Fruit fly (Drosophila melanogaster): ENCODE data around the gene CG15576.
A peak's percentile ranks its signal among the peaks of the same experiment; 100 is the strongest.

The CG15576 gene

dm6 chrX:4205346-4206178 is 47.0 kb downstream of the CG15576 start, which contains the start of gene Fas2 (continued):
- TF ChIP-seq Xbp1 (GFP tag; optimal IDR thresholded peaks at IDR 0.05) (no peak), crol (GFP tag; IDR thresholded peaks at IDR 0.05) (no peak), Scr (GFP tag; IDR thresholded peaks at IDR 0.05; ENCODE audit: partially characterized antibody) (peak; percentile 40; the same call in 1 of the 2 replicates), salm (tag; optimal IDR thresholded peaks at IDR 0.05) (peak; percentile 55), ash1 (GFP tag; optimal IDR thresholded peaks at IDR 0.05) (no peak), CG6791 (GFP tag; IDR thresholded peaks at IDR 0.05; ENCODE audit: partially characterized antibody) (peak; percentile 62; the same call in 1 of the 3 replicates), CG6683 (GFP tag; optimal IDR thresholded peaks at IDR 0.05) (peak; percentile 9), Hr78 (GFP tag; optimal IDR thresholded peaks at IDR 0.05) (peak in 1 of 2 experiments; percentile 5), CG7963 (GFP tag; IDR thresholded peaks at IDR 0.05; ENCODE audit: partially characterized antibody) (no peak), CG43689 (GFP tag; IDR thresholded peaks at IDR 0.05) (no peak; the same call in 1 of the 2 replicates), hkb (optimal IDR thresholded peaks at IDR 0.05) (no peak), hkb (GFP tag; IDR thresholded peaks at IDR 0.05) (peak; percentile 43; the same call in 1 of the 2 replicates), CG13296 (GFP tag; optimal IDR thresholded peaks at IDR 0.05) (peak; percentile 24), sc (optimal IDR thresholded peaks at IDR 0.05) (no peak), sc (GFP tag; optimal IDR thresholded peaks at IDR 0.05) (no peak), dimm (GFP tag; IDR thresholded peaks at IDR 0.05) (no peak), CG34422 (GFP tag; IDR thresholded peaks at IDR 0.05) (no peak; the same call in 2 of the 3 replicates), CG16779 (GFP tag; IDR thresholded peaks at IDR 0.05) (no peak), cato (GFP tag; optimal IDR thresholded peaks at IDR 0.05; ENCODE audit: borderline replicate concordance) (no peak), CG10462 (GFP tag; optimal IDR thresholded peaks at IDR 0.05) (no peak), Spps (tag; optimal IDR thresholded peaks at IDR 0.05) (no peak), dm (GFP tag; optimal IDR thresholded peaks at IDR 0.05) (no peak), pita (GFP tag; optimal IDR thresholded peaks at IDR 0.05) (no peak), CG4730 (GFP tag; IDR thresholded peaks at IDR 0.05) (peak; percentile 32; the same call in 1 of the 2 replicates), ro (GFP tag; IDR thresholded peaks at IDR 0.05) (no peak), stwl (tag; optimal IDR thresholded peaks at IDR 0.05) (peak; percentile 72), CG4282 (GFP tag; optimal IDR thresholded peaks at IDR 0.05) (no peak), psq (GFP tag; optimal IDR thresholded peaks at IDR 0.05) (no peak), sug (tag; optimal IDR thresholded peaks at IDR 0.05) (no peak), CG2202 (tag; optimal IDR thresholded peaks at IDR 0.05) (no peak), repo (GFP tag; optimal IDR thresholded peaks at IDR 0.05) (no peak), prd (optimal IDR thresholded peaks at IDR 0.05) (no peak), prd (GFP tag; IDR thresholded peaks at IDR 0.05) (peak; percentile 65), Mrtf (GFP tag; IDR thresholded peaks at IDR 0.05) (no peak), E2f2 (GFP tag; IDR thresholded peaks at IDR 0.05) (no peak), CG6689 (GFP tag; IDR thresholded peaks at IDR 0.05) (no peak), Myb (GFP tag; optimal IDR thresholded peaks at IDR 0.05) (peak; percentile 39), CG9932 (GFP tag; IDR thresholded peaks at IDR 0.05) (peak; percentile 54), abd-A (tag; optimal IDR thresholded peaks at IDR 0.05) (peak; percentile 45), CG12071 (GFP tag; optimal IDR thresholded peaks at IDR 0.05) (peak; percentile 72), seq (GFP tag; IDR thresholded peaks at IDR 0.05) (peak; percentile 46; the same call in 1 of the 2 replicates), sisA (GFP tag; IDR thresholded peaks at IDR 0.05) (peak; percentile 32; the same call in 1 of the 2 replicates), Pdp1 (GFP tag; optimal IDR thresholded peaks at IDR 0.05) (peak in 1 of 2 experiments; percentile 45), nerfin-1 (tag; optimal IDR thresholded peaks at IDR 0.05) (peak; percentile 57), zfh1 (GFP tag; IDR thresholded peaks at IDR 0.05) (peak; percentile 64), CG11504 (tag; optimal IDR thresholded peaks at IDR 0.05) (peak; percentile 100), wdn (GFP tag; IDR thresholded peaks at IDR 0.05) (no peak), CG8944 (GFP tag; optimal IDR thresholded peaks at IDR 0.05) (no peak), NfI (GFP tag; optimal IDR thresholded peaks at IDR 0.05) (peak; percentile 6), usp (GFP tag; optimal IDR thresholded peaks at IDR 0.05) (no peak)
